Worm (Caenorhabditis elegans) whole organism, mixed stage, embryonic: ENCODE measurements around the gene arx-2.

Experiments used
- blmp-1 ChIP-seq: fragments of 150-350 bp; optimal IDR thresholded peaks from 2 replicates; lab custom pipeline; 2014; ENCODE audit warnings: missing biosample characterization, missing genetic modification characterization
- elt-3 ChIP-seq: fragments of 150-350 bp; optimal IDR thresholded peaks from 2 replicates; lab custom pipeline; 2014; ENCODE audit warnings: missing biosample characterization, missing genetic modification characterization
- mep-1 ChIP-seq: fragments of 150-350 bp; optimal IDR thresholded peaks from 2 replicates; lab custom pipeline; 2017; ENCODE audit warnings: missing biosample characterization, missing genetic modification reagents, missing genetic modification characterization, inconsistent platforms
- nhr-12 ChIP-seq: fragments of 150-350 bp; optimal IDR thresholded peaks from 2 replicates; lab custom pipeline; 2014; ENCODE audit warnings: missing biosample characterization, missing genetic modification characterization
- nhr-28 ChIP-seq: fragments of 150-350 bp; optimal IDR thresholded peaks from 2 replicates; lab custom pipeline; 2014; ENCODE audit warnings: missing biosample characterization, missing genetic modification characterization
- nhr-76 ChIP-seq: sonication (generic microtip); optimal IDR thresholded peaks from 2 replicates; lab custom pipeline; 2017; ENCODE audit warnings: missing biosample characterization, missing genetic modification characterization
- pha-4 ChIP-seq: fragments of 150-350 bp; optimal IDR thresholded peaks from 2 replicates; lab custom pipeline; 2018; ENCODE audit warnings: missing biosample characterization, missing genetic modification reagents, missing genetic modification characterization
- sem-2 ChIP-seq: fragments of 200-800 bp; sonication (Bioruptor generic); optimal IDR thresholded peaks from 2 replicates; lab custom pipeline; 2018; ENCODE audit warnings: mild to moderate bottlenecking, missing genetic modification characterization, missing compliant biosample characterization
- snpc-4 ChIP-seq: fragments of 150-350 bp; optimal IDR thresholded peaks from 2 replicates; lab custom pipeline; 2014; ENCODE audit warnings: missing biosample characterization, missing genetic modification characterization
- unc-62 ChIP-seq: fragments of 150-350 bp; optimal IDR thresholded peaks from 2 replicates; lab custom pipeline; 2014; ENCODE audit warnings: missing biosample characterization, missing genetic modification reagents, missing genetic modification characterization

DNA sequence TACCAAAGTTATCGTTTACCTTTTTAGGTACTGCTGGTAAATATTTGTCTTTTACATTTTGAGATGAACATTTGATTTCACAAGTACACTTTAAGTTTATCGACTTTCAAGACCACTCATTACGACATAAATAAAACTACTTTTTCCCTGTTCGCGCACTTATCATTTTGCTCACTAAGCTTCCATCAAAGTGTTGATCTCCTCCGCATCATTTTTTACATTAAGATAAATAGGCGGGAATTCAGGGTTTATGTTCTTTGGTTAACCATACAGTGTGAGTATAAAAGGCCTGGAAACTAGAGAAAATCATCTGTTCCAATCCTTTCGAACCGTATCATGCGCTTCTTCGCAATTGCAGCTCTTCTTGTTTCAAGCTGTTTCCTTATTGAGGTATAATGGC is 44.0 kb upstream of the arx-2 start, which contains the start of gene pqn-2:
- no peak for TF ChIP-seq mep-1
- TF ChIP-seq blmp-1 (tag; lab: Kevin White, UChicago), result no peak
- TF ChIP-seq pha-4 (tag; lab: Kevin White, UChicago), result no peak
- TF ChIP-seq unc-62 (GFP tag; lab: Kevin White, UChicago), result no peak
- TF ChIP-seq elt-3 (tag; lab: Kevin White, UChicago), result no peak
- TF ChIP-seq nhr-76, result no peak
- no peak for TF ChIP-seq sem-2 (GFP tag; lab: Kevin White, UChicago)
- TF ChIP-seq nhr-28 (tag; lab: Kevin White, UChicago), result no peak
- no peak for TF ChIP-seq nhr-12 (tag; lab: Kevin White, UChicago)
- no peak for TF ChIP-seq snpc-4 (tag; lab: Kevin White, UChicago)
